Fruit fly (Drosophila melanogaster): ENCODE results near the gene Nup98-96.

dm6 chr3R:23735648-23736047, 45.8 kb downstream of the Nup98-96 start:
- TF ChIP-seq Clk (GFP tag; optimal IDR thresholded peaks at IDR 0.05) (no peak), toe (GFP tag; optimal IDR thresholded peaks at IDR 0.05) (no peak), kay (GFP tag; ENCODE audit: borderline replicate concordance) (no peak), tj (GFP tag; optimal IDR thresholded peaks at IDR 0.05) (no peak), Hr96 (GFP tag; optimal IDR thresholded peaks at IDR 0.05) (no peak), bab1 (GFP tag; optimal IDR thresholded peaks at IDR 0.05) (no peak), CG11617 (GFP tag; optimal IDR thresholded peaks at IDR 0.05) (no peak), CG1620 (GFP tag; optimal IDR thresholded peaks at IDR 0.05) (no peak)
